Fruit fly (Drosophila melanogaster) whole organism, embryonic: ENCODE measurements around the gene CG32243.

Experiments
- Abd-B ChIP-seq: fragments of 200-800 bp; sonication (Bioruptor generic); optimal IDR thresholded peaks from 2 replicates; lab custom pipeline; 2018; ENCODE audit warnings: missing biosample characterization, mild to moderate bottlenecking, missing genetic modification characterization, moderate library complexity
- Atf6 ChIP-seq: fragments of 200-800 bp; sonication (Bioruptor generic); IDR thresholded peaks from 2 replicates; pipeline ENCODE4 v1.3.6; 2022; ENCODE audit warnings: missing biosample characterization, missing genetic modification characterization
- CG10209 ChIP-seq: fragments of 200-800 bp; sonication (Bioruptor generic); optimal IDR thresholded peaks from 3 replicates; lab custom pipeline; 2017; ENCODE audit warnings: missing biosample characterization, mild to moderate bottlenecking, missing genetic modification characterization, missing genetic modification reagents
- CG10979 ChIP-seq: fragments of 200-800 bp; sonication (Bioruptor generic); optimal IDR thresholded peaks from 2 replicates; lab custom pipeline; 2018; ENCODE audit warnings: missing biosample characterization, mild to moderate bottlenecking, missing genetic modification characterization, moderate library complexity
- CG15269 ChIP-seq: fragments of 200-800 bp; sonication (Bioruptor generic); optimal IDR thresholded peaks from 2 replicates; lab custom pipeline; 2018; ENCODE audit warnings: missing biosample characterization, mild to moderate bottlenecking, missing genetic modification characterization, moderate library complexity
- CG17361 ChIP-seq: fragments of 200-800 bp; sonication (Bioruptor generic); IDR thresholded peaks from 3 replicates; pipeline ENCODE4 v1.3.6; 2022; ENCODE audit warnings: missing biosample characterization, missing genetic modification characterization
- CG17802 ChIP-seq: fragments of 200-800 bp; sonication (Bioruptor generic); optimal IDR thresholded peaks from 2 replicates; lab custom pipeline; 2018; ENCODE audit warnings: missing biosample characterization, mild to moderate bottlenecking, missing genetic modification characterization, moderate library complexity
- CG17912 ChIP-seq: fragments of 200-800 bp; sonication (Bioruptor generic); optimal IDR thresholded peaks from 2 replicates; lab custom pipeline; 2018; ENCODE audit warnings: missing biosample characterization, mild to moderate bottlenecking, missing genetic modification characterization
- CG34376 ChIP-seq: fragments of 200-800 bp; sonication (Bioruptor generic); optimal IDR thresholded peaks from 2 replicates; lab custom pipeline; 2018; ENCODE audit warnings: missing biosample characterization, mild to moderate bottlenecking, missing genetic modification characterization
- CG4617 ChIP-seq: fragments of 200-800 bp; sonication (Bioruptor generic); optimal IDR thresholded peaks from 3 replicates; lab custom pipeline; 2016; ENCODE audit warnings: missing biosample characterization, missing genetic modification characterization, borderline replicate concordance
- CG6254 ChIP-seq: fragments of 200-800 bp; sonication (Bioruptor generic); optimal IDR thresholded peaks from 3 replicates; lab custom pipeline; 2017; ENCODE audit warnings: mild to moderate bottlenecking, missing biosample characterization, missing genetic modification reagents, missing genetic modification characterization
- CG8359 ChIP-seq: fragments of 200-800 bp; sonication (Bioruptor generic); optimal IDR thresholded peaks from 2 replicates; lab custom pipeline; 2017; ENCODE audit warnings: missing biosample characterization, mild to moderate bottlenecking, missing genetic modification characterization, borderline replicate concordance
- Drgx ChIP-seq: fragments of 200-800 bp; sonication (Bioruptor generic); IDR thresholded peaks from 2 replicates; pipeline ENCODE4 v1.3.6; 2022; ENCODE audit warnings: missing biosample characterization, missing genetic modification characterization
- Ets65A ChIP-seq: fragments of 200-800 bp; sonication (Bioruptor generic); peaks from one replicate; lab custom pipeline; 2016; ENCODE audit warnings: missing biosample characterization, missing genetic modification characterization
- Med ChIP-seq: fragments of 200-800 bp; sonication (Bioruptor generic); peaks from one replicate; lab custom pipeline; 2016; ENCODE audit warnings: missing biosample characterization, missing genetic modification characterization, mild to moderate bottlenecking, inconsistent platforms, moderate library complexity
- NFAT ChIP-seq: fragments of 200-800 bp; sonication (Bioruptor generic); IDR thresholded peaks from 2 replicates; pipeline ENCODE4 v1.3.6; 2022; ENCODE audit warnings: missing biosample characterization, missing genetic modification characterization
- Sox100B ChIP-seq: fragments of 200-800 bp; sonication (Bioruptor generic); optimal IDR thresholded peaks from 3 replicates; lab custom pipeline; 2018; ENCODE audit warnings: missing biosample characterization, mild to moderate bottlenecking, missing genetic modification characterization
- Stat92E ChIP-seq, 3 experiments: fragments of >200 bp in 2 of 3; fragments of 200-800 bp in 1 of 3; sonication (Bioruptor generic) in 1 of 3; optimal IDR thresholded peaks; 2 replicates each; lab custom pipeline; 2017 to 2019; ENCODE audit warnings: missing biosample characterization in 3 of 3, missing genetic modification characterization in 3 of 3, mild to moderate bottlenecking in 1 of 3, moderate library complexity in 1 of 3
- amos ChIP-seq: fragments of 200-800 bp; sonication (Bioruptor generic); IDR thresholded peaks from 2 replicates; pipeline ENCODE4 v1.3.6; 2022; ENCODE audit warnings: missing biosample characterization, missing genetic modification characterization; ENCODE audit not compliant: partially characterized antibody
- br ChIP-seq: fragments of >200 bp; optimal IDR thresholded peaks from 2 replicates; lab custom pipeline; 2017
- chn ChIP-seq: fragments of 200-800 bp; sonication (Bioruptor generic); optimal IDR thresholded peaks from 2 replicates; lab custom pipeline; 2016; ENCODE audit warnings: missing biosample characterization, missing genetic modification characterization
- dpn ChIP-seq, 2 experiments: fragments of 200-800 bp; sonication (Bioruptor generic); optimal IDR thresholded peaks; 3 replicates each; lab custom pipeline; 2016; ENCODE audit warnings: missing biosample characterization in 2 of 2, missing genetic modification characterization in 2 of 2
- ftz-f1 ChIP-seq: fragments of 200-800 bp; sonication (Bioruptor generic); optimal IDR thresholded peaks from 2 replicates; lab custom pipeline; 2016; ENCODE audit warnings: missing biosample characterization, missing genetic modification characterization
- gem ChIP-seq: fragments of 200-800 bp; sonication (Bioruptor generic); optimal IDR thresholded peaks from 2 replicates; lab custom pipeline; 2019; ENCODE audit warnings: missing biosample characterization, mild to moderate bottlenecking, missing genetic modification characterization, moderate library complexity
- lov ChIP-seq, 2 experiments: fragments of 200-800 bp in 1 of 2; fragments of >200 bp in 1 of 2; sonication (Bioruptor generic) in 1 of 2; IDR thresholded peaks in 1 of 2; optimal IDR thresholded peaks in 1 of 2; 2 replicates in 1 of 2; 3 replicates in 1 of 2; pipeline versions ENCODE4 v1.3.6 to Lab custom; 2017 to 2022; ENCODE audit warnings: missing biosample characterization in 1 of 2, missing genetic modification characterization in 1 of 2
- luna ChIP-seq: fragments of 200-800 bp; sonication (Bioruptor generic); optimal IDR thresholded peaks from 2 replicates; lab custom pipeline; 2016; ENCODE audit warnings: missing biosample characterization, missing genetic modification characterization
- nerfin-1 ChIP-seq: fragments of 200-800 bp; sonication (Bioruptor generic); optimal IDR thresholded peaks from 3 replicates; lab custom pipeline; 2019; ENCODE audit warnings: missing biosample characterization, mild to moderate bottlenecking, missing genetic modification characterization, moderate library complexity
- nom ChIP-seq: fragments of 200-800 bp; sonication (Bioruptor generic); optimal IDR thresholded peaks from 2 replicates; lab custom pipeline; 2017; ENCODE audit warnings: missing biosample characterization, missing genetic modification characterization, mild to moderate bottlenecking, moderate library complexity, missing genetic modification reagents
- pho ChIP-seq: fragments of 200-800 bp; sonication (Bioruptor generic); optimal IDR thresholded peaks from 2 replicates; lab custom pipeline; 2016; ENCODE audit warnings: missing biosample characterization, missing genetic modification characterization
- phol ChIP-seq: fragments of 200-800 bp; sonication (Bioruptor generic); optimal IDR thresholded peaks from 3 replicates; lab custom pipeline; 2018; ENCODE audit warnings: missing biosample characterization, mild to moderate bottlenecking, missing genetic modification characterization, moderate library complexity
- pum ChIP-seq: fragments of 200-800 bp; sonication (Bioruptor generic); optimal IDR thresholded peaks from 2 replicates; lab custom pipeline; 2016; ENCODE audit warnings: missing biosample characterization, missing genetic modification characterization
- salm ChIP-seq: fragments of 200-800 bp; sonication (Bioruptor generic); optimal IDR thresholded peaks from 2 replicates; lab custom pipeline; 2018; ENCODE audit warnings: missing biosample characterization, mild to moderate bottlenecking, missing genetic modification characterization
- sens ChIP-seq: fragments of 200-800 bp; sonication (Bioruptor generic); peaks from one replicate; lab custom pipeline; 2016; ENCODE audit warnings: missing biosample characterization, missing genetic modification characterization
- seq ChIP-seq: fragments of 200-800 bp; sonication (Bioruptor generic); IDR thresholded peaks from 2 replicates; pipeline ENCODE4 v1.3.6; 2022; ENCODE audit warnings: missing biosample characterization, missing genetic modification characterization
- slou ChIP-seq: fragments of 200-800 bp; sonication (Bioruptor generic); optimal IDR thresholded peaks from 3 replicates; lab custom pipeline; 2016; ENCODE audit warnings: missing biosample characterization, missing genetic modification characterization
- stwl ChIP-seq: fragments of 200-800 bp; sonication (Bioruptor generic); optimal IDR thresholded peaks from 3 replicates; lab custom pipeline; 2018; ENCODE audit warnings: missing biosample characterization, mild to moderate bottlenecking, missing genetic modification characterization, moderate library complexity
- trem ChIP-seq: fragments of 200-800 bp; optimal IDR thresholded peaks from 3 replicates; lab custom pipeline; 2019; ENCODE audit warnings: missing biosample characterization, mild to moderate bottlenecking, missing genetic modification characterization, moderate library complexity
- zf30C ChIP-seq: fragments of 200-800 bp; sonication (Bioruptor generic); optimal IDR thresholded peaks from 3 replicates; lab custom pipeline; 2018; ENCODE audit warnings: missing biosample characterization, mild to moderate bottlenecking, missing genetic modification characterization

CG32243 gene

DNA sequence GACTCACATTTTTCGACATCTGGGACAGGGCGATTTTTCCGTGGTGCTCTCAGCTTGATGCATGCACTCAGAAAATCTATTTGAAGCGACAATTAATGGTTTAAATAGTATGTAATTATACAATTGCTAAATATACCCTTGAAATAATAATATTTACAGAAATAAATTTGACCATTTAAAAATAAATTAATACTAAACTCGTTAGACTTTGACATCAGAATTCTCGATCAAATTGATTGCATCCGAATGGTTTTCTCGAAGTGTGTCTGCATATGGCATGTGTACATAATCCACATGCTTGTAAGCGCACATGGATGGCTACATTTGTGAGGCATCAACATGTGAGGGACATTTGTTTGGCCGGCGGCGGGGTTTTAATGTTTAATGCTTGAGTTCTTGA lies 5.6 kb upstream of the CG32243 start (continued):
- TF ChIP-seq CG17802 (tag; lab: Kevin White, UChicago) = peak; percentile 19
- TF ChIP-seq amos (GFP tag; lab: Robert Waterston, UW) = no peak
- TF ChIP-seq CG17912 (GFP tag; lab: Kevin White, UChicago) = no peak
- TF ChIP-seq CG8359 (GFP tag; lab: Kevin White, UChicago) = peak; percentile 5
- peak; percentile 73 for TF ChIP-seq CG6254 (GFP tag; lab: Kevin White, UChicago)
- peak; percentile 79 for TF ChIP-seq trem (tag; lab: Kevin White, UChicago)
- no peak for TF ChIP-seq salm (tag; lab: Kevin White, UChicago)
- TF ChIP-seq chn (GFP tag; lab: Kevin White, UChicago) = peak; percentile 50
- TF ChIP-seq stwl (tag; lab: Kevin White, UChicago) = peak; percentile 42
- TF ChIP-seq CG34376 (GFP tag; lab: Kevin White, UChicago) = no peak
- peak; percentile 42 for TF ChIP-seq CG15269 (tag; lab: Kevin White, UChicago)
- no peak for TF ChIP-seq pho
- TF ChIP-seq br (lab: Kevin White, UChicago) = no peak
- no peak for TF ChIP-seq lov (optimal IDR thresholded peaks at IDR 0.05; lab: Kevin White, UChicago)
- peak; percentile 71; the same call in 1 of the 3 replicates for TF ChIP-seq lov (GFP tag; IDR thresholded peaks at IDR 0.05; lab: Robert Waterston, UW)
- no peak for TF ChIP-seq luna
- no peak for TF ChIP-seq CG4617 (GFP tag; lab: Kevin White, UChicago)
- TF ChIP-seq Stat92E (GFP tag; optimal IDR thresholded peaks at IDR 0.05; lab: Kevin White, UChicago) = peak in 1 of 3 experiments; percentile 38
- peak; percentile 53 for TF ChIP-seq CG10209 (GFP tag; lab: Kevin White, UChicago)
- no peak for TF ChIP-seq slou (GFP tag; lab: Kevin White, UChicago)
- TF ChIP-seq Atf6 (GFP tag; lab: Robert Waterston, UW) = no peak
- TF ChIP-seq Abd-B (GFP tag; lab: Kevin White, UChicago) = peak; percentile 33
- no peak for TF ChIP-seq NFAT (GFP tag; lab: Robert Waterston, UW)
- TF ChIP-seq, all 482 proteins: peak for 211

dm6 chr3L:4545731-4546130 lies 4.7 kb upstream of the CG32243 start:
- TF ChIP-seq CG10979 (tag; lab: Kevin White, UChicago) = peak; percentile 7
- TF ChIP-seq Drgx = peak; percentile 17; the same call in 1 of the 2 replicates
- peak; percentile 27 for TF ChIP-seq phol (tag; lab: Kevin White, UChicago)
- TF ChIP-seq CG17361 (GFP tag; lab: Robert Waterston, UW) = 0 out of 3 replicates have a peak, but pooled peaks have one; percentile 21
- peak; percentile 22 for TF ChIP-seq Ets65A (GFP tag; lab: Kevin White, UChicago)
- no peak for TF ChIP-seq Sox100B (GFP tag; lab: Kevin White, UChicago)
- peak; percentile 27 for TF ChIP-seq zf30C (GFP tag; lab: Kevin White, UChicago)
- TF ChIP-seq dpn (GFP tag; optimal IDR thresholded peaks at IDR 0.05; lab: Kevin White, UChicago) = no peak
- TF ChIP-seq Med (GFP tag; lab: Kevin White, UChicago) = peak; percentile 18
- TF ChIP-seq ftz-f1 (GFP tag; lab: Kevin White, UChicago) = no peak
- no peak for TF ChIP-seq CG17802 (tag; lab: Kevin White, UChicago)
- peak; percentile 74 for TF ChIP-seq sens
- TF ChIP-seq gem (tag; lab: Kevin White, UChicago) = peak; percentile 20

dm6 chr3L:4545138-4545537 lies 4.1 kb upstream of the CG32243 start:
- TF ChIP-seq nerfin-1 = peak; percentile 17
- TF ChIP-seq nom (GFP tag; lab: Kevin White, UChicago) = peak; percentile 72
- TF ChIP-seq pum (GFP tag; lab: Kevin White, UChicago) = no peak
- TF ChIP-seq seq (GFP tag; lab: Robert Waterston, UW) = no peak
- TF ChIP-seq Med (GFP tag; lab: Kevin White, UChicago) = peak; percentile 34
- TF ChIP-seq, all 482 proteins: peak for 3
